Worm (Caenorhabditis elegans) whole organism, young adult: ENCODE measurements around the gene clp-10.

Experiments
- B0019.2 ChIP-seq: fragments of 200-800 bp; sonication (Bioruptor generic); conservative IDR thresholded peaks from 2 replicates; pipeline ENCODE4 v1.3.6; 2022; ENCODE audit warnings: missing genetic modification reagents, missing genetic modification characterization, missing compliant biosample characterization
- ama-1 ChIP-seq, 3 experiments: fragments of 150-350 bp in 1 of 3; sonication (generic microtip) in 2 of 3; optimal IDR thresholded peaks; 2 replicates each; lab custom pipeline; 2014 to 2018; ENCODE audit warnings: missing biosample characterization in 2 of 3, missing genetic modification characterization in 2 of 3, missing genetic modification reagents in 2 of 3
- athp-1 ChIP-seq: sonication (generic microtip); optimal IDR thresholded peaks from 2 replicates; lab custom pipeline; 2017; ENCODE audit warnings: mild to moderate bottlenecking, missing genetic modification characterization, missing compliant biosample characterization
- cebp-1 ChIP-seq, 2 experiments: fragments of 200-800 bp in 1 of 2; sonication (Bioruptor generic) in 1 of 2; sonication (generic microtip) in 1 of 2; IDR thresholded peaks in 1 of 2; optimal IDR thresholded peaks in 1 of 2; 2 replicates each; pipeline versions ENCODE4 v1.3.6 to Lab custom; 2017 to 2022; ENCODE audit warnings: missing compliant biosample characterization in 2 of 2, missing genetic modification characterization in 2 of 2, mild to moderate bottlenecking in 1 of 2, missing genetic modification reagents in 1 of 2, moderate library complexity in 1 of 2
- ceh-79 ChIP-seq: sonication (generic microtip); optimal IDR thresholded peaks from 2 replicates; lab custom pipeline; 2017; ENCODE audit warnings: mild to moderate bottlenecking, missing genetic modification characterization, missing compliant biosample characterization
- chd-7 ChIP-seq: sonication (generic microtip); optimal IDR thresholded peaks from 2 replicates; lab custom pipeline; 2016; ENCODE audit warnings: mild to moderate bottlenecking, missing genetic modification characterization, moderate library complexity, missing compliant biosample characterization
- ets-4 ChIP-seq: fragments of 200-800 bp; sonication (Bioruptor generic); optimal IDR thresholded peaks from 2 replicates; lab custom pipeline; 2018; ENCODE audit warnings: mild to moderate bottlenecking, missing genetic modification characterization, missing compliant biosample characterization
- lsy-27 ChIP-seq: sonication (generic microtip); optimal IDR thresholded peaks from 2 replicates; lab custom pipeline; 2017; ENCODE audit warnings: missing genetic modification characterization, mild to moderate bottlenecking, missing compliant biosample characterization, antibody characterized with exemption, missing genotype, borderline replicate concordance; ENCODE audit not compliant: insufficient read depth

DNA sequence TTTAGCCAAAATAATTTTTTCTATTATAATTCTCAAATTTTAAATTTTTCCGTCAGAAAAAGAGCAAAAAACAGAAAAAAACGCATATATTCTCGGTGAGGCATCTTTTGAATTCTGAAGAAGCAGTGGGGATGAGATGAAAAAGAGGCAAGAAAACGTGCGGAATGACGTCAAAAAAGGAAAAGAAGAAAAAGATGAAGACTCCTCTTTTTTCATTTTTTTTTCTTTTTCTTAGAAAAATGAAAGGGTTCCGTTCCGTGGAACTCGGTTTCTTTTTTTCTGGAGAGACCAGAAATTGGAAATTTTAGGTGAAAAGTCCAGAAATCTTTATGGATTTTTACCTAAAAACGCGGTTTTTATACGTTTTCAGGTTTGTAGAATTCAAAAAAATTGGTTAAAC lies 7.6 kb downstream of the clp-10 start:
- no peak for TF ChIP-seq ama-1 (optimal IDR thresholded peaks at IDR 0.05; lab: Kevin White, UChicago)
- TF ChIP-seq ama-1 (GFP tag; optimal IDR thresholded peaks at IDR 0.05; lab: Kevin White, UChicago): no peak
- no peak for TF ChIP-seq athp-1 (tag; lab: Kevin White, UChicago)
- no peak for TF ChIP-seq ets-4 (GFP tag; lab: Kevin White, UChicago)
- no peak for TF ChIP-seq cebp-1 (GFP tag; IDR thresholded peaks at IDR 0.05; lab: Robert Waterston, UW)
- no peak for TF ChIP-seq cebp-1 (tag; optimal IDR thresholded peaks at IDR 0.05; lab: Kevin White, UChicago)
- no peak for TF ChIP-seq chd-7
- no peak for TF ChIP-seq ceh-79
- TF ChIP-seq lsy-27 (tag; lab: Kevin White, UChicago): no peak
- no peak for TF ChIP-seq B0019.2
